Fruit fly (Drosophila melanogaster) whole organism, embryonic: ENCODE results near the gene CG14229.

ENCODE experiments used
- Bdp1 ChIP-seq: fragments of 200-800 bp; sonication (Bioruptor generic); optimal IDR thresholded peaks from 3 replicates; lab custom pipeline; 2016; ENCODE audit warnings: missing biosample characterization, missing genetic modification characterization
- CG10147 ChIP-seq: fragments of 200-800 bp; sonication (Bioruptor generic); optimal IDR thresholded peaks from 2 replicates; lab custom pipeline; 2019; ENCODE audit warnings: missing biosample characterization, mild to moderate bottlenecking, missing genetic modification characterization, moderate library complexity
- CG10543 ChIP-seq: fragments of 200-800 bp; sonication (Bioruptor generic); optimal IDR thresholded peaks from 3 replicates; lab custom pipeline; 2017; ENCODE audit warnings: missing biosample characterization, mild to moderate bottlenecking, missing genetic modification characterization, moderate library complexity
- CG10654 ChIP-seq: fragments of 200-800 bp; sonication (Bioruptor generic); optimal IDR thresholded peaks from 2 replicates; lab custom pipeline; 2016; ENCODE audit warnings: missing biosample characterization, missing genetic modification characterization
- CG12219 ChIP-seq: fragments of 200-800 bp; sonication (Bioruptor generic); optimal IDR thresholded peaks from 3 replicates; lab custom pipeline; 2018; ENCODE audit warnings: missing biosample characterization, mild to moderate bottlenecking, missing genetic modification characterization
- CG13287 ChIP-seq: fragments of 200-800 bp; sonication (Bioruptor generic); IDR thresholded peaks from 2 replicates; pipeline ENCODE4 v1.3.6; 2022; ENCODE audit warnings: missing biosample characterization, missing genetic modification characterization; ENCODE audit not compliant: partially characterized antibody
- CG13424 ChIP-seq: fragments of 200-800 bp; sonication (Bioruptor generic); optimal IDR thresholded peaks from 2 replicates; lab custom pipeline; 2019; ENCODE audit warnings: missing biosample characterization, mild to moderate bottlenecking, missing genetic modification characterization, moderate library complexity
- CG13894 ChIP-seq: fragments of 200-800 bp; sonication (Bioruptor generic); optimal IDR thresholded peaks from 3 replicates; lab custom pipeline; 2018; ENCODE audit warnings: missing biosample characterization, mild to moderate bottlenecking, missing genetic modification characterization, moderate library complexity
- CG14441 ChIP-seq: fragments of 200-800 bp; sonication (Bioruptor generic); IDR thresholded peaks from 2 replicates; pipeline ENCODE4 v1.3.6; 2022; ENCODE audit warnings: missing biosample characterization, missing genetic modification characterization
- CG15073 ChIP-seq: fragments of 200-800 bp; sonication (Bioruptor generic); optimal IDR thresholded peaks from 2 replicates; lab custom pipeline; 2016; ENCODE audit warnings: missing biosample characterization, missing genetic modification characterization
- CG17186 ChIP-seq: fragments of 200-800 bp; sonication (Bioruptor generic); optimal IDR thresholded peaks from 3 replicates; lab custom pipeline; 2017; ENCODE audit warnings: missing biosample characterization, missing genetic modification reagents, missing genetic modification characterization
- CG17361 ChIP-seq: fragments of 200-800 bp; sonication (Bioruptor generic); IDR thresholded peaks from 3 replicates; pipeline ENCODE4 v1.3.6; 2022; ENCODE audit warnings: missing biosample characterization, missing genetic modification characterization
- CG17568 ChIP-seq: fragments of 200-800 bp; sonication (Bioruptor generic); optimal IDR thresholded peaks from 2 replicates; lab custom pipeline; 2018; ENCODE audit warnings: missing biosample characterization, mild to moderate bottlenecking, missing genetic modification characterization, moderate library complexity
- CG2129 ChIP-seq: fragments of 200-800 bp; sonication (Bioruptor generic); IDR thresholded peaks from 2 replicates; pipeline ENCODE4 v1.3.6; 2022; ENCODE audit warnings: missing biosample characterization, missing genetic modification characterization; ENCODE audit not compliant: partially characterized antibody
- CG3065 ChIP-seq: fragments of 200-800 bp; sonication (Bioruptor generic); optimal IDR thresholded peaks from 2 replicates; lab custom pipeline; 2016; ENCODE audit warnings: missing biosample characterization, missing genetic modification characterization
- CG3847 ChIP-seq: fragments of 200-800 bp; sonication (Bioruptor generic); IDR thresholded peaks from 2 replicates; pipeline ENCODE4 v1.3.6; 2022; ENCODE audit warnings: missing biosample characterization, missing genetic modification characterization
- CG42726 ChIP-seq: fragments of 200-800 bp; sonication (Bioruptor generic); IDR thresholded peaks from 2 replicates; pipeline ENCODE4 v1.3.6; 2022; ENCODE audit warnings: missing biosample characterization, missing genetic modification characterization; ENCODE audit not compliant: partially characterized antibody
- CG43689 ChIP-seq: fragments of 200-800 bp; sonication (Bioruptor generic); IDR thresholded peaks from 2 replicates; pipeline ENCODE4 v1.3.6; 2022; ENCODE audit warnings: missing biosample characterization, missing genetic modification characterization
- CG4820 ChIP-seq: fragments of 200-800 bp; sonication (Bioruptor generic); optimal IDR thresholded peaks from 3 replicates; lab custom pipeline; 2016; ENCODE audit warnings: missing biosample characterization, missing genetic modification characterization
- CG6272 ChIP-seq: fragments of 200-800 bp; sonication (Bioruptor generic); IDR thresholded peaks from 2 replicates; pipeline ENCODE4 v1.3.6; 2022; ENCODE audit warnings: missing biosample characterization, missing genetic modification characterization
- CG8388 ChIP-seq: fragments of 200-800 bp; sonication (Bioruptor generic); optimal IDR thresholded peaks from 2 replicates; lab custom pipeline; 2019; ENCODE audit warnings: missing biosample characterization, mild to moderate bottlenecking, missing genetic modification characterization, moderate library complexity
- CG9215 ChIP-seq: fragments of 200-800 bp; sonication (Bioruptor generic); IDR thresholded peaks from 2 replicates; pipeline ENCODE4 v1.3.6; 2022; ENCODE audit warnings: missing biosample characterization, missing genetic modification characterization
- CG9609 ChIP-seq: fragments of 200-800 bp; sonication (Bioruptor generic); optimal IDR thresholded peaks from 3 replicates; lab custom pipeline; 2016; ENCODE audit warnings: missing biosample characterization, missing genetic modification characterization
- CG9932 ChIP-seq: fragments of 200-800 bp; sonication (Bioruptor generic); IDR thresholded peaks from 2 replicates; pipeline ENCODE4 v1.3.6; 2022; ENCODE audit warnings: missing biosample characterization, missing genetic modification characterization
- Dbx ChIP-seq: fragments of 200-800 bp; sonication (Bioruptor generic); IDR thresholded peaks from 3 replicates; pipeline ENCODE4 v1.3.6; 2022; ENCODE audit warnings: missing biosample characterization, missing genetic modification characterization
- Dfd ChIP-seq, 2 experiments: fragments of >200 bp; optimal IDR thresholded peaks; 2 replicates each; lab custom pipeline; 2017; ENCODE audit warnings: missing biosample characterization in 2 of 2, missing genetic modification characterization in 2 of 2
- Dip3 ChIP-seq: fragments of 200-800 bp; sonication (Bioruptor generic); optimal IDR thresholded peaks from 3 replicates; lab custom pipeline; 2016; ENCODE audit warnings: missing biosample characterization, missing genetic modification characterization
- GATAe ChIP-seq: fragments of 200-800 bp; sonication (Bioruptor generic); conservative IDR thresholded peaks from 2 replicates; pipeline ENCODE4 v1.3.6; 2022; ENCODE audit warnings: missing biosample characterization, missing genetic modification characterization
- Gug ChIP-seq: fragments of 200-800 bp; sonication (Bioruptor generic); IDR thresholded peaks from 4 replicates; pipeline ENCODE4 v1.3.6; 2022; ENCODE audit warnings: missing biosample characterization, missing genetic modification characterization
- HLH4C ChIP-seq: fragments of 200-800 bp; sonication (Bioruptor generic); IDR thresholded peaks from 3 replicates; pipeline ENCODE4 v1.3.6; 2022; ENCODE audit warnings: missing biosample characterization, missing genetic modification characterization; ENCODE audit not compliant: partially characterized antibody
- Hey ChIP-seq: fragments of 200-800 bp; sonication (Bioruptor generic); optimal IDR thresholded peaks from 3 replicates; lab custom pipeline; 2018; ENCODE audit warnings: missing biosample characterization, mild to moderate bottlenecking, missing genetic modification characterization
- Hmx ChIP-seq: fragments of 200-800 bp; sonication (Bioruptor generic); optimal IDR thresholded peaks from 2 replicates; lab custom pipeline; 2016; ENCODE audit warnings: missing biosample characterization, missing genetic modification characterization
- Nf-YA ChIP-seq: fragments of 200-800 bp; sonication (Bioruptor generic); IDR thresholded peaks from 2 replicates; pipeline ENCODE4 v1.3.6; 2022; ENCODE audit warnings: missing biosample characterization, missing genetic modification characterization
- Ravus ChIP-seq: fragments of 200-800 bp; sonication (Bioruptor generic); IDR thresholded peaks from 2 replicates; pipeline ENCODE4 v1.3.6; 2022; ENCODE audit warnings: missing biosample characterization, missing genetic modification characterization
- br ChIP-seq: fragments of >200 bp; optimal IDR thresholded peaks from 2 replicates; lab custom pipeline; 2017
- bsh ChIP-seq, 2 experiments: fragments of 200-800 bp; sonication (Bioruptor generic); optimal IDR thresholded peaks; 2 replicates each; lab custom pipeline; 2017 to 2018; ENCODE audit warnings: mild to moderate bottlenecking in 2 of 2, missing biosample characterization in 2 of 2, missing genetic modification characterization in 2 of 2, moderate library complexity in 1 of 2
- cg ChIP-seq: fragments of 200-800 bp; sonication (Bioruptor generic); optimal IDR thresholded peaks from 3 replicates; lab custom pipeline; 2019; ENCODE audit warnings: missing biosample characterization, mild to moderate bottlenecking, missing genetic modification characterization, moderate library complexity
- crol ChIP-seq: fragments of 200-800 bp; sonication (Bioruptor generic); IDR thresholded peaks from 2 replicates; pipeline ENCODE4 v1.3.6; 2022; ENCODE audit warnings: missing biosample characterization, missing genetic modification characterization
- crp ChIP-seq, 2 experiments: fragments of 200-800 bp; sonication (Bioruptor generic); optimal IDR thresholded peaks; 2 replicates in 1 of 2; 3 replicates in 1 of 2; lab custom pipeline; 2017; ENCODE audit warnings: missing biosample characterization in 2 of 2, missing genetic modification characterization in 2 of 2, mild to moderate bottlenecking in 1 of 2, moderate library complexity in 1 of 2
- danr ChIP-seq: fragments of 200-800 bp; sonication (Bioruptor generic); IDR thresholded peaks from 2 replicates; pipeline ENCODE4 v1.3.6; 2022; ENCODE audit warnings: missing biosample characterization, missing genetic modification characterization
- fd3F ChIP-seq: fragments of 200-800 bp; sonication (Bioruptor generic); optimal IDR thresholded peaks from 2 replicates; lab custom pipeline; 2018; ENCODE audit warnings: missing biosample characterization, mild to moderate bottlenecking, missing genetic modification characterization, moderate library complexity
- fu2 ChIP-seq: fragments of 200-800 bp; sonication (Bioruptor generic); optimal IDR thresholded peaks from 2 replicates; lab custom pipeline; 2016; ENCODE audit warnings: missing biosample characterization, missing genetic modification characterization
- gce ChIP-seq: fragments of 200-800 bp; sonication (Bioruptor generic); IDR thresholded peaks from 3 replicates; pipeline ENCODE4 v1.3.6; 2022; ENCODE audit warnings: missing biosample characterization, missing genetic modification characterization
- gcm ChIP-seq: fragments of 200-800 bp; sonication (Bioruptor generic); optimal IDR thresholded peaks from 2 replicates; lab custom pipeline; 2019; ENCODE audit warnings: missing biosample characterization, mild to moderate bottlenecking, missing genetic modification characterization, moderate library complexity
- hth ChIP-seq: fragments of >200 bp; optimal IDR thresholded peaks from 2 replicates; lab custom pipeline; 2017; ENCODE audit warnings: inconsistent platforms
- jumu ChIP-seq: fragments of 200-800 bp; sonication (Bioruptor generic); optimal IDR thresholded peaks from 3 replicates; lab custom pipeline; 2016; ENCODE audit warnings: missing biosample characterization, missing genetic modification characterization
- maf-S ChIP-seq: fragments of 200-800 bp; sonication (Bioruptor generic); optimal IDR thresholded peaks from 2 replicates; lab custom pipeline; 2016; ENCODE audit warnings: missing biosample characterization, missing genetic modification characterization
- phol ChIP-seq: fragments of 200-800 bp; sonication (Bioruptor generic); optimal IDR thresholded peaks from 3 replicates; lab custom pipeline; 2018; ENCODE audit warnings: missing biosample characterization, mild to moderate bottlenecking, missing genetic modification characterization, moderate library complexity
- seq ChIP-seq: fragments of 200-800 bp; sonication (Bioruptor generic); IDR thresholded peaks from 2 replicates; pipeline ENCODE4 v1.3.6; 2022; ENCODE audit warnings: missing biosample characterization, missing genetic modification characterization
- trh ChIP-seq: fragments of 200-800 bp; sonication (Bioruptor generic); optimal IDR thresholded peaks from 2 replicates; lab custom pipeline; 2016; ENCODE audit warnings: missing biosample characterization, missing genetic modification characterization
- zfh1 ChIP-seq: fragments of 200-800 bp; sonication (Bioruptor generic); IDR thresholded peaks from 3 replicates; pipeline ENCODE4 v1.3.6; 2022; ENCODE audit warnings: missing biosample characterization, missing genetic modification characterization

The CG14229 gene

dm6 chrX:19744003-19744488 lies 49.0 kb upstream of the CG14229 start, which contains the start of the genes CG18809, COX6B, CG33932 and Rpp20 (continued):
- peak; percentile 99 for TF ChIP-seq CG42726
- peak; percentile 11 for TF ChIP-seq CG10147 (GFP tag; lab: Kevin White, UChicago)
- TF ChIP-seq seq (GFP tag; lab: Robert Waterston, UW) = no peak
- peak; percentile 78 for TF ChIP-seq cg (GFP tag; lab: Kevin White, UChicago)
- peak; percentile 95 for TF ChIP-seq CG13287
- TF ChIP-seq CG13894 (tag; lab: Kevin White, UChicago) = peak; percentile 81
- no peak for TF ChIP-seq Hmx (GFP tag; lab: Kevin White, UChicago)
- peak; percentile 84 for TF ChIP-seq CG2129 (GFP tag; lab: Robert Waterston, UW)
- TF ChIP-seq crol = no peak
- TF ChIP-seq CG17568 = no peak
- TF ChIP-seq phol (tag; lab: Kevin White, UChicago) = peak; percentile 71
- 0 out of 2 replicates have a peak, but pooled peaks have one; percentile 26 for TF ChIP-seq CG9215
- TF ChIP-seq Gug (GFP tag; lab: Robert Waterston, UW) = peak; percentile 65; the same call in 3 of the 4 replicates
- TF ChIP-seq br = no peak
- peak; percentile 56 for TF ChIP-seq CG10654
- TF ChIP-seq fd3F = no peak
- 0 out of 2 replicates have a peak, but pooled peaks have one; percentile 18 for TF ChIP-seq Nf-YA (GFP tag; lab: Robert Waterston, UW)
- peak; percentile 78 for TF ChIP-seq jumu
- no peak for TF ChIP-seq CG3065
- TF ChIP-seq Dip3 (GFP tag; lab: Kevin White, UChicago) = peak; percentile 76
- TF ChIP-seq Bdp1 (GFP tag; lab: Kevin White, UChicago) = peak; percentile 63
- TF ChIP-seq CG3847 (GFP tag; lab: Robert Waterston, UW) = peak; percentile 94
- peak; percentile 88 for TF ChIP-seq HLH4C (GFP tag; lab: Robert Waterston, UW)
- TF ChIP-seq CG4820 (GFP tag; lab: Kevin White, UChicago) = peak; percentile 28
- TF ChIP-seq CG15073 (GFP tag; lab: Kevin White, UChicago) = no peak
- 0 out of 3 replicates have a peak, but pooled peaks have one; percentile 46 for TF ChIP-seq gce (GFP tag; lab: Robert Waterston, UW)
- TF ChIP-seq Dbx (GFP tag; lab: Robert Waterston, UW) = peak; percentile 90
- no peak for TF ChIP-seq Dfd (GFP tag; optimal IDR thresholded peaks at IDR 0.05; lab: Kevin White, UChicago)
- TF ChIP-seq CG17361 (GFP tag; lab: Robert Waterston, UW) = peak; percentile 20; the same call in 1 of the 3 replicates
- TF ChIP-seq trh (GFP tag; lab: Kevin White, UChicago) = no peak
- TF ChIP-seq CG10543 (GFP tag; lab: Kevin White, UChicago) = peak; percentile 58
- TF ChIP-seq maf-S (GFP tag; lab: Kevin White, UChicago) = peak; percentile 71
- no peak for TF ChIP-seq CG8388
- peak in 1 of 2 experiments; percentile 51 for TF ChIP-seq crp (GFP tag; optimal IDR thresholded peaks at IDR 0.05; lab: Kevin White, UChicago)
- TF ChIP-seq CG9932 (GFP tag; lab: Robert Waterston, UW) = peak; percentile 90
- peak; percentile 46 for TF ChIP-seq Hey (tag; lab: Kevin White, UChicago)
- TF ChIP-seq CG9609 (GFP tag; lab: Kevin White, UChicago) = peak; percentile 80
- peak; percentile 30 for TF ChIP-seq CG13424 (tag; lab: Kevin White, UChicago)
- peak; percentile 66; the same call in 2 of the 3 replicates for TF ChIP-seq zfh1
- TF ChIP-seq Ravus (GFP tag; lab: Robert Waterston, UW) = no peak
- no peak for TF ChIP-seq CG43689 (GFP tag; lab: Robert Waterston, UW)
- peak; percentile 38 for TF ChIP-seq CG12219
- TF ChIP-seq CG17186 (GFP tag; lab: Kevin White, UChicago) = peak; percentile 70
- TF ChIP-seq CG6272 (GFP tag; lab: Robert Waterston, UW) = peak; percentile 65
- no peak for TF ChIP-seq hth (lab: Kevin White, UChicago)
- TF ChIP-seq bsh (GFP tag; optimal IDR thresholded peaks at IDR 0.05; lab: Kevin White, UChicago) = peak in 1 of 2 experiments; percentile 23
- no peak for TF ChIP-seq gcm (GFP tag; lab: Kevin White, UChicago)
- no peak for TF ChIP-seq GATAe
- TF ChIP-seq danr (GFP tag; lab: Robert Waterston, UW) = no peak
- TF ChIP-seq CG14441 (GFP tag; lab: Robert Waterston, UW) = peak; percentile 26; the same call in 1 of the 2 replicates
- TF ChIP-seq fu2 (GFP tag; lab: Kevin White, UChicago) = peak; percentile 68
